Fruit fly (Drosophila melanogaster) whole organism, wandering third instar larva: Measurements from ENCODE around the gene Sgt.

Experiments
- Dif ChIP-seq: fragments of 200-275, 200-300 bp; sonication (Bioruptor generic); optimal IDR thresholded peaks from 2 replicates; lab custom pipeline; 2018; ENCODE audit warnings: missing biosample characterization, missing genetic modification characterization; ENCODE audit not compliant: partially characterized antibody
- Hr78 ChIP-seq: fragments of >200 bp; optimal IDR thresholded peaks from 2 replicates; lab custom pipeline; 2017; ENCODE audit warnings: missing biosample characterization, missing genetic modification characterization
- Myc ChIP-seq: fragments of >200 bp; optimal IDR thresholded peaks from 2 replicates; lab custom pipeline; 2017
- lola ChIP-seq: fragments of >200 bp; optimal IDR thresholded peaks from 2 replicates; lab custom pipeline; 2017; ENCODE audit warnings: missing biosample characterization, missing genetic modification characterization
- psq ChIP-seq: fragments of 200-800 bp; sonication (Bioruptor generic); optimal IDR thresholded peaks from 3 replicates; lab custom pipeline; 2017; ENCODE audit warnings: missing biosample characterization, mild to moderate bottlenecking, missing genetic modification characterization, moderate library complexity
- rgr ChIP-seq: fragments of 200-800 bp; sonication (Bioruptor generic); optimal IDR thresholded peaks from 3 replicates; lab custom pipeline; 2016; ENCODE audit warnings: missing biosample characterization, mild to moderate bottlenecking, missing genetic modification characterization
- usp ChIP-seq: fragments of >200 bp; optimal IDR thresholded peaks from 2 replicates; lab custom pipeline; 2017; ENCODE audit warnings: missing biosample characterization, missing genetic modification characterization

dm6 chr2L:17498721-17499120 lies 27.3 kb downstream of the Sgt start, which contains the start of gene CG15142:
- TF ChIP-seq rgr (no peak), usp (GFP tag; lab: Kevin White, UChicago) (no peak), psq (GFP tag; lab: Kevin White, UChicago) (no peak), Myc (lab: Kevin White, UChicago) (no peak), Dif (GFP tag; lab: Kevin White, UChicago) (no peak), lola (GFP tag; lab: Kevin White, UChicago) (no peak), Hr78 (GFP tag; lab: Kevin White, UChicago) (no peak)
